Worm (Caenorhabditis elegans) whole organism, L1 larva: ENCODE results near the gene K04A8.20.

ENCODE experiments used
- C34B4.2 ChIP-seq: sonication (generic microtip); optimal IDR thresholded peaks from 2 replicates; lab custom pipeline; 2017; ENCODE audit warnings: mild to moderate bottlenecking, missing genetic modification characterization, missing compliant biosample characterization
- ceh-90 ChIP-seq: sonication (generic microtip); optimal IDR thresholded peaks from 2 replicates; lab custom pipeline; 2016; ENCODE audit warnings: missing genetic modification characterization, missing compliant biosample characterization
- ces-1 ChIP-seq: fragments of 150-350 bp; optimal IDR thresholded peaks from 2 replicates; lab custom pipeline; 2014; ENCODE audit warnings: missing biosample characterization, missing genetic modification reagents, missing genetic modification characterization
- elt-2 ChIP-seq: sonication (generic microtip); optimal IDR thresholded peaks from 2 replicates; lab custom pipeline; 2016; ENCODE audit warnings: missing genetic modification characterization, mild to moderate bottlenecking, inconsistent platforms, missing compliant biosample characterization, missing genetic modification reagents
- lin-35 ChIP-seq, 2 experiments: fragments of 150-350 bp; optimal IDR thresholded peaks; 2 replicates each; lab custom pipeline; 2014; ENCODE audit warnings: missing biosample characterization in 2 of 2, missing genetic modification characterization in 2 of 2, missing genetic modification reagents in 2 of 2
- nhr-12 ChIP-seq: sonication (generic microtip); optimal IDR thresholded peaks from 2 replicates; lab custom pipeline; 2017; ENCODE audit warnings: missing biosample characterization, missing genetic modification characterization
- nhr-237 ChIP-seq: fragments of 150-350 bp; optimal IDR thresholded peaks from 2 replicates; lab custom pipeline; 2014; ENCODE audit warnings: missing biosample characterization, missing genetic modification characterization
- nhr-85 ChIP-seq: sonication (generic microtip); peaks from one replicate; lab custom pipeline; 2016; ENCODE audit warnings: missing genetic modification characterization, inconsistent platforms, missing compliant biosample characterization
- skn-1 ChIP-seq: fragments of 150-350 bp; optimal IDR thresholded peaks from 2 replicates; lab custom pipeline; 2014; ENCODE audit warnings: missing biosample characterization, missing genetic modification characterization
- sox-4 ChIP-seq: sonication (generic microtip); optimal IDR thresholded peaks from 2 replicates; lab custom pipeline; 2016; ENCODE audit warnings: missing genetic modification characterization, missing compliant biosample characterization
- tbx-2 ChIP-seq: sonication (generic microtip); optimal IDR thresholded peaks from 2 replicates; lab custom pipeline; 2016; ENCODE audit warnings: missing genetic modification characterization, missing compliant biosample characterization
- unc-62 ChIP-seq: fragments of 150-350 bp; optimal IDR thresholded peaks from 2 replicates; lab custom pipeline; 2014; ENCODE audit warnings: missing biosample characterization, missing genetic modification reagents, missing genetic modification characterization
- ztf-4 ChIP-seq: fragments of 150-350 bp; optimal IDR thresholded peaks from 2 replicates; lab custom pipeline; 2014; ENCODE audit warnings: missing biosample characterization, missing genetic modification characterization

DNA sequence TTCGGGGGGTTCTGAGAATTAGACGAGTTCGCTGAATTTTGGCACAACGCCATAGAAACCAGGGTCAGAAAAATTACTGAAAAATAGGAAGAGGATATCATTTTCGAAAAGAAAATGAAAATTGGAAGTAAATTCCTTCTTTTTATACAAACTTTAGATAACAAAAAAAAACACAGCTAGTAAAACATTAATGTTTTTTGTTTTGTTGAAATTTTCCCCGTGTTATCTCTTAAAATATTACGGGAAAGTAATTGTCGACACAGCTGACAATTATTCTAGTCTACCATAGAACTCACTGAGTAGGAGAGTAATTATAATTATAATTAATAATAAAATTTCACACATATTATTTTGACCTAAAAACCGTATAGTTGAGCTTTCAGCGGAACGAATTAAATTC, 9.9 kb downstream of the K04A8.20 start, which contains the start of gene spp-26:
- no peak for TF ChIP-seq ces-1
- no peak for TF ChIP-seq nhr-12 (tag; lab: Kevin White, UChicago)
- TF ChIP-seq C34B4.2 (tag; lab: Kevin White, UChicago), result no peak
- no peak for TF ChIP-seq ceh-90 (tag; lab: Kevin White, UChicago)
- no peak for TF ChIP-seq tbx-2 (tag; lab: Kevin White, UChicago)
- no peak for TF ChIP-seq unc-62 (GFP tag; lab: Kevin White, UChicago)
- TF ChIP-seq ztf-4, result no peak
- TF ChIP-seq lin-35 (GFP tag; optimal IDR thresholded peaks at IDR 0.05; lab: Kevin White, UChicago), result no peak
- TF ChIP-seq nhr-85 (tag; lab: Kevin White, UChicago), result no peak
- TF ChIP-seq elt-2 (tag; lab: Kevin White, UChicago), result no peak
- TF ChIP-seq nhr-237 (tag; lab: Kevin White, UChicago), result no peak
- TF ChIP-seq skn-1, result no peak
- no peak for TF ChIP-seq sox-4
